Worm (Caenorhabditis elegans) whole organism, L4 larva: ENCODE data around the gene math-3.

Experiments
- ceh-20 ChIP-seq: fragments of 200-800 bp; sonication (Bioruptor generic); IDR thresholded peaks from 2 replicates; pipeline ENCODE4 v1.3.6; 2022; ENCODE audit warnings: missing genetic modification reagents, missing genetic modification characterization, missing compliant biosample characterization
- ceh-82 ChIP-seq: sonication (generic microtip); optimal IDR thresholded peaks from 2 replicates; lab custom pipeline; 2017; ENCODE audit warnings: missing biosample characterization, missing genetic modification characterization
- fos-1 ChIP-seq: fragments of 150-350 bp; optimal IDR thresholded peaks from 2 replicates; lab custom pipeline; 2014; ENCODE audit warnings: missing biosample characterization, missing genetic modification characterization
- mxl-3 ChIP-seq: fragments of 200-800 bp; sonication (Bioruptor generic); optimal IDR thresholded peaks from 2 replicates; lab custom pipeline; 2018; ENCODE audit warnings: mild to moderate bottlenecking, missing genetic modification characterization, missing compliant biosample characterization
- nhr-77 ChIP-seq: fragments of 150-350 bp; optimal IDR thresholded peaks from 2 replicates; lab custom pipeline; 2014; ENCODE audit warnings: missing biosample characterization, missing genetic modification characterization
- set-16 ChIP-seq: fragments of 200-800 bp; sonication (Bioruptor generic); IDR thresholded peaks from 2 replicates; pipeline ENCODE4 v1.3.6; 2022; ENCODE audit warnings: missing genetic modification reagents, missing genetic modification characterization, missing compliant biosample characterization
- ztf-11 ChIP-seq: fragments of 150-350 bp; optimal IDR thresholded peaks from 2 replicates; lab custom pipeline; 2014; ENCODE audit warnings: missing biosample characterization, missing genetic modification characterization
- ztf-7 ChIP-seq: fragments of 150-350 bp; optimal IDR thresholded peaks from 2 replicates; lab custom pipeline; 2014; ENCODE audit warnings: missing biosample characterization, missing genetic modification characterization

DNA sequence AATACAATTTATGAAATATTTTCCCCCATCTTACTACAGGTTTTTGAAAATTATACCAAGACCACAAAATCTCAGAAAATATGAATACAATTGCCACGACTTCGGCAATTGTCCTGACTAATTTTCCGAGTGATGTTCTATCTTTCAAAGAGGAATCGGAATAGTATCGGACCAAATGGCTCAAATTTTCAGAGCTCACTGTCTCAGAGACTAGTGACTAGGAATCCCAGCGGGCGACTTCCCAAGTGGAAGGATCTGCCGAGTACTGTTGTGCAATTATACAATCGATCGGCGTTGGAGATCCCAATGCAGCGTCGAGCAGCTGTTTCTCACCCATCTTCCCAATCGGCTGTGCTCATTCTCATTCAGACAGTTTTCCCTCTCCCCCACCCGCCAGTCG is 46.1 kb upstream of the math-3 start, which contains the start of gene F45C12.17:
- TF ChIP-seq set-16 = no peak
- no peak for TF ChIP-seq nhr-77 (tag; lab: Kevin White, UChicago)
- no peak for TF ChIP-seq fos-1 (tag; lab: Kevin White, UChicago)
- no peak for TF ChIP-seq ztf-11 (tag; lab: Kevin White, UChicago)
- no peak for TF ChIP-seq ztf-7 (tag; lab: Kevin White, UChicago)
- TF ChIP-seq mxl-3 (GFP tag; lab: Kevin White, UChicago) = no peak
- TF ChIP-seq ceh-20 = no peak
- no peak for TF ChIP-seq ceh-82 (tag; lab: Kevin White, UChicago)
